Fruit fly (Drosophila melanogaster) whole organism, embryonic: ENCODE measurements around the gene CG16753.

ENCODE experiments used
- Antp ChIP-seq: fragments of 200-800 bp; sonication (Bioruptor generic); optimal IDR thresholded peaks from 3 replicates; lab custom pipeline; 2016; ENCODE audit warnings: missing biosample characterization, missing genetic modification characterization
- Awh ChIP-seq: fragments of 200-800 bp; sonication (Bioruptor generic); IDR thresholded peaks from 2 replicates; pipeline ENCODE4, ENCODE4 v1.3.6; 2022; ENCODE audit warnings: missing biosample characterization, missing genetic modification characterization
- Bdp1 ChIP-seq: fragments of 200-800 bp; sonication (Bioruptor generic); optimal IDR thresholded peaks from 3 replicates; lab custom pipeline; 2016; ENCODE audit warnings: missing biosample characterization, missing genetic modification characterization
- CG1024 ChIP-seq: fragments of 200-800 bp; sonication (Bioruptor generic); IDR thresholded peaks from 2 replicates; pipeline ENCODE4 v1.3.6; 2022; ENCODE audit warnings: missing biosample characterization, missing genetic modification characterization
- CG10321 ChIP-seq: fragments of 200-800 bp; sonication (Bioruptor generic); IDR thresholded peaks from 2 replicates; pipeline ENCODE4 v1.3.6; 2022; ENCODE audit warnings: missing biosample characterization, missing genetic modification characterization
- CG11723 ChIP-seq: fragments of 200-800 bp; sonication (Bioruptor generic); optimal IDR thresholded peaks from 2 replicates; lab custom pipeline; 2017; ENCODE audit warnings: missing biosample characterization, mild to moderate bottlenecking, missing genetic modification characterization
- CG12155 ChIP-seq: fragments of 200-800 bp; sonication (Bioruptor generic); optimal IDR thresholded peaks from 3 replicates; lab custom pipeline; 2016; ENCODE audit warnings: missing biosample characterization, missing genetic modification characterization
- CG13775 ChIP-seq: fragments of 200-800 bp; sonication (Bioruptor generic); optimal IDR thresholded peaks from 3 replicates; lab custom pipeline; 2017; ENCODE audit warnings: missing biosample characterization, mild to moderate bottlenecking, missing genetic modification characterization
- CG14965 ChIP-seq: fragments of 200-800 bp; sonication (Bioruptor generic); optimal IDR thresholded peaks from 2 replicates; lab custom pipeline; 2016; ENCODE audit warnings: missing biosample characterization, missing genetic modification characterization, borderline replicate concordance
- CG15601 ChIP-seq: fragments of 200-800 bp; sonication (Bioruptor generic); optimal IDR thresholded peaks from 3 replicates; lab custom pipeline; 2019; ENCODE audit warnings: missing biosample characterization, mild to moderate bottlenecking, missing genetic modification characterization, moderate library complexity
- CG17385 ChIP-seq: fragments of 200-800 bp; sonication (Bioruptor generic); optimal IDR thresholded peaks from 3 replicates; lab custom pipeline; 2018; ENCODE audit warnings: missing biosample characterization, mild to moderate bottlenecking, missing genetic modification characterization
- CG30403 ChIP-seq: fragments of 200-800 bp; sonication (Bioruptor generic); optimal IDR thresholded peaks from 3 replicates; lab custom pipeline; 2016; ENCODE audit warnings: missing biosample characterization, missing genetic modification characterization
- CG3281 ChIP-seq: fragments of 200-800 bp; sonication (Bioruptor generic); optimal IDR thresholded peaks from 3 replicates; lab custom pipeline; 2017; ENCODE audit warnings: missing biosample characterization, mild to moderate bottlenecking, missing genetic modification characterization
- CG42726 ChIP-seq: fragments of 200-800 bp; sonication (Bioruptor generic); IDR thresholded peaks from 2 replicates; pipeline ENCODE4 v1.3.6; 2022; ENCODE audit warnings: missing biosample characterization, missing genetic modification characterization; ENCODE audit not compliant: partially characterized antibody
- CG4360 ChIP-seq: fragments of 200-800 bp; sonication (Bioruptor generic); IDR thresholded peaks from 2 replicates; pipeline ENCODE4 v1.3.6; 2022; ENCODE audit warnings: missing biosample characterization, missing genetic modification characterization
- CG4424 ChIP-seq: fragments of 200-800 bp; sonication (Bioruptor generic); optimal IDR thresholded peaks from 3 replicates; lab custom pipeline; 2016; ENCODE audit warnings: missing biosample characterization, missing genetic modification characterization
- CG7556 ChIP-seq: fragments of 200-800 bp; sonication (Bioruptor generic); optimal IDR thresholded peaks from 2 replicates; lab custom pipeline; 2017; ENCODE audit warnings: missing biosample characterization, mild to moderate bottlenecking, missing genetic modification characterization
- CG8089 ChIP-seq: fragments of 200-800 bp; sonication (Bioruptor generic); optimal IDR thresholded peaks from 3 replicates; lab custom pipeline; 2016; ENCODE audit warnings: missing biosample characterization, missing genetic modification characterization
- CG8290 ChIP-seq, 3 experiments: fragments of 200-800 bp; sonication (Bioruptor generic); optimal IDR thresholded peaks; 2 replicates each; lab custom pipeline; 2016 to 2019; ENCODE audit warnings: missing biosample characterization in 3 of 3, missing genetic modification characterization in 3 of 3, mild to moderate bottlenecking in 2 of 3, moderate library complexity in 1 of 3
- CG8924 ChIP-seq: fragments of 200-800 bp; optimal IDR thresholded peaks from 3 replicates; lab custom pipeline; 2019; ENCODE audit warnings: missing biosample characterization, mild to moderate bottlenecking, missing genetic modification characterization, moderate library complexity
- D19A ChIP-seq: fragments of 200-800 bp; optimal IDR thresholded peaks from 3 replicates; lab custom pipeline; 2019; ENCODE audit warnings: missing biosample characterization, mild to moderate bottlenecking, missing genetic modification characterization, moderate library complexity
- Dek ChIP-seq: fragments of 200-800 bp; sonication (Bioruptor generic); optimal IDR thresholded peaks from 3 replicates; lab custom pipeline; 2019; ENCODE audit warnings: missing biosample characterization, mild to moderate bottlenecking, missing genetic modification characterization, moderate library complexity
- Dip3 ChIP-seq: fragments of 200-800 bp; sonication (Bioruptor generic); optimal IDR thresholded peaks from 3 replicates; lab custom pipeline; 2016; ENCODE audit warnings: missing biosample characterization, missing genetic modification characterization
- Vsx1 ChIP-seq: fragments of 200-800 bp; sonication (Bioruptor generic); optimal IDR thresholded peaks from 2 replicates; lab custom pipeline; 2017; ENCODE audit warnings: missing biosample characterization, mild to moderate bottlenecking, missing genetic modification characterization, missing genetic modification reagents
- ac ChIP-seq: fragments of 200-800 bp; sonication (Bioruptor generic); optimal IDR thresholded peaks from 3 replicates; lab custom pipeline; 2017; ENCODE audit warnings: missing biosample characterization, mild to moderate bottlenecking, missing genetic modification characterization
- cas ChIP-seq: fragments of 200-800 bp; sonication (Bioruptor generic); IDR thresholded peaks from 2 replicates; pipeline ENCODE4 v1.3.6; 2022; ENCODE audit warnings: missing biosample characterization, missing genetic modification characterization
- ci ChIP-seq: fragments of 200-800 bp; sonication (Bioruptor generic); IDR thresholded peaks from 3 replicates; pipeline ENCODE4 v1.3.6; 2022; ENCODE audit warnings: missing biosample characterization, missing genetic modification characterization
- crol ChIP-seq: fragments of 200-800 bp; sonication (Bioruptor generic); IDR thresholded peaks from 2 replicates; pipeline ENCODE4 v1.3.6; 2022; ENCODE audit warnings: missing biosample characterization, missing genetic modification characterization
- cwo ChIP-seq: fragments of 200-800 bp; sonication (Bioruptor generic); optimal IDR thresholded peaks from 3 replicates; lab custom pipeline; 2017; ENCODE audit warnings: missing biosample characterization, missing genetic modification characterization, mild to moderate bottlenecking, moderate library complexity, missing genetic modification reagents
- da ChIP-seq: fragments of 200-800 bp; sonication (Bioruptor generic); optimal IDR thresholded peaks from 2 replicates; lab custom pipeline; 2016; ENCODE audit warnings: missing biosample characterization, missing genetic modification characterization
- dimm ChIP-seq: fragments of 200-800 bp; sonication (Bioruptor generic); IDR thresholded peaks from 2 replicates; pipeline ENCODE4 v1.3.6; 2022; ENCODE audit warnings: missing biosample characterization, missing genetic modification characterization
- en ChIP-seq: fragments of 200-800 bp; sonication (Bioruptor generic); optimal IDR thresholded peaks from 2 replicates; lab custom pipeline; 2016; ENCODE audit warnings: missing biosample characterization, missing genetic modification characterization
- grau ChIP-seq: fragments of 200-800 bp; optimal IDR thresholded peaks from 3 replicates; lab custom pipeline; 2019; ENCODE audit warnings: missing biosample characterization, mild to moderate bottlenecking, missing genetic modification characterization, moderate library complexity
- hb ChIP-seq: fragments of 200-800 bp; sonication (Bioruptor generic); IDR thresholded peaks from 3 replicates; pipeline ENCODE4 v1.3.6; 2022; ENCODE audit warnings: missing biosample characterization, missing genetic modification characterization; ENCODE audit not compliant: partially characterized antibody
- insv ChIP-seq, 2 experiments: fragments of 200-800 bp; sonication (Bioruptor generic); optimal IDR thresholded peaks; 3 replicates each; lab custom pipeline; 2016 to 2018; ENCODE audit warnings: missing biosample characterization in 2 of 2, missing genetic modification characterization in 2 of 2
- lilli ChIP-seq: fragments of 200-800 bp; sonication (Bioruptor generic); optimal IDR thresholded peaks from 3 replicates; lab custom pipeline; 2016; ENCODE audit warnings: missing biosample characterization, missing genetic modification characterization
- luna ChIP-seq: fragments of 200-800 bp; sonication (Bioruptor generic); optimal IDR thresholded peaks from 2 replicates; lab custom pipeline; 2016; ENCODE audit warnings: missing biosample characterization, missing genetic modification characterization
- org-1 ChIP-seq: fragments of 200-800 bp; sonication (Bioruptor generic); optimal IDR thresholded peaks from 2 replicates; lab custom pipeline; 2017; ENCODE audit warnings: missing biosample characterization, missing genetic modification characterization
- pfk ChIP-seq: fragments of 200-800 bp; sonication (Bioruptor generic); optimal IDR thresholded peaks from 2 replicates; lab custom pipeline; 2018; ENCODE audit warnings: missing biosample characterization, mild to moderate bottlenecking, missing genetic modification characterization, moderate library complexity
- ro ChIP-seq: fragments of 200-800 bp; sonication (Bioruptor generic); IDR thresholded peaks from 2 replicates; pipeline ENCODE4 v1.3.6; 2022; ENCODE audit warnings: missing biosample characterization, missing genetic modification characterization
- sens ChIP-seq: fragments of 200-800 bp; sonication (Bioruptor generic); peaks from one replicate; lab custom pipeline; 2016; ENCODE audit warnings: missing biosample characterization, missing genetic modification characterization
- shn ChIP-seq: fragments of 200-800 bp; sonication (Bioruptor generic); optimal IDR thresholded peaks from 3 replicates; lab custom pipeline; 2016; ENCODE audit warnings: missing biosample characterization, missing genetic modification characterization
- so ChIP-seq: fragments of 200-800 bp; sonication (Bioruptor generic); IDR thresholded peaks from 3 replicates; pipeline ENCODE4 v1.3.6; 2022; ENCODE audit warnings: missing biosample characterization, missing genetic modification characterization
- tna ChIP-seq: fragments of 200-800 bp; sonication (Bioruptor generic); IDR thresholded peaks from 2 replicates; pipeline ENCODE4 v1.3.6; 2022; ENCODE audit warnings: missing biosample characterization, missing genetic modification characterization; ENCODE audit not compliant: partially characterized antibody
- ttk ChIP-seq: fragments of 200-800 bp; sonication (Bioruptor generic); IDR thresholded peaks from 2 replicates; pipeline ENCODE4 v2.1.2; 2022; ENCODE audit warnings: missing biosample characterization, missing genetic modification characterization
- unpg ChIP-seq: fragments of 200-800 bp; sonication (Bioruptor generic); optimal IDR thresholded peaks from 3 replicates; lab custom pipeline; 2018; ENCODE audit warnings: missing biosample characterization, mild to moderate bottlenecking, missing genetic modification characterization, moderate library complexity
- usp ChIP-seq: fragments of >200 bp; optimal IDR thresholded peaks from 2 replicates; lab custom pipeline; 2017; ENCODE audit warnings: missing biosample characterization, missing genetic modification characterization
- vvl ChIP-seq: fragments of 200-800 bp; sonication (Bioruptor generic); IDR thresholded peaks from 2 replicates; pipeline ENCODE4 v1.3.6; 2022; ENCODE audit warnings: missing biosample characterization, missing genetic modification characterization

The CG16753 gene

dm6 chr3L:3070274-3071204, 15.7 kb downstream of the CG16753 start, which contains the start of the genes CG32486 and PAN3 (continued):
- TF ChIP-seq en (GFP tag; lab: Kevin White, UChicago) (no peak), insv (GFP tag; optimal IDR thresholded peaks at IDR 0.05; lab: Kevin White, UChicago) (peak in 1 of 2 experiments; percentile 59), cas (peak; percentile 18; the same call in 1 of the 2 replicates), cwo (GFP tag; lab: Kevin White, UChicago) (peak; percentile 23), CG1024 (GFP tag; lab: Robert Waterston, UW) (peak; percentile 52; the same call in 1 of the 2 replicates), CG8924 (tag; lab: Kevin White, UChicago) (peak; percentile 68), vvl (GFP tag; lab: Robert Waterston, UW) (peak; percentile 59), CG15601 (peak; percentile 67), CG4360 (GFP tag; lab: Robert Waterston, UW) (peak; percentile 47; the same call in 1 of the 2 replicates), Dip3 (peak; percentile 44), CG3281 (peak; percentile 11), grau (tag; lab: Kevin White, UChicago) (peak; percentile 56), lilli (GFP tag; lab: Kevin White, UChicago) (peak; percentile 42), hb (GFP tag; lab: Robert Waterston, UW) (peak; percentile 68; the same call in 2 of the 3 replicates), CG13775 (GFP tag; lab: Kevin White, UChicago) (peak; percentile 29), Vsx1 (GFP tag; lab: Kevin White, UChicago) (peak; percentile 49), CG17385 (GFP tag; lab: Kevin White, UChicago) (peak; percentile 62), CG12155 (peak; percentile 51), CG42726 (GFP tag; lab: Robert Waterston, UW) (peak; percentile 86), da (GFP tag; lab: Kevin White, UChicago) (no peak), sens (GFP tag; lab: Kevin White, UChicago) (peak; percentile 82), CG30403 (GFP tag; lab: Kevin White, UChicago) (peak; percentile 38), D19A (no peak), pfk (GFP tag; lab: Kevin White, UChicago) (peak; percentile 64), ci (GFP tag; lab: Robert Waterston, UW) (peak; percentile 60; the same call in 1 of the 3 replicates), dimm (GFP tag; lab: Robert Waterston, UW) (no peak), CG8290 (GFP tag; optimal IDR thresholded peaks at IDR 0.05; lab: Kevin White, UChicago) (peak; percentile 72), CG8290 (tag; optimal IDR thresholded peaks at IDR 0.05; lab: Kevin White, UChicago) (peak in 1 of 2 experiments; percentile 85), unpg (peak; percentile 40), CG10321 (GFP tag; lab: Robert Waterston, UW) (peak; percentile 86), CG11723 (GFP tag; lab: Kevin White, UChicago) (peak; percentile 4), CG8089 (GFP tag; lab: Kevin White, UChicago) (peak; percentile 33), Dek (tag; lab: Kevin White, UChicago) (peak; percentile 70), tna (GFP tag; lab: Robert Waterston, UW) (peak; percentile 56), usp (GFP tag; lab: Kevin White, UChicago) (no peak), crol (GFP tag; lab: Robert Waterston, UW) (peak; percentile 97), Awh (GFP tag; lab: Robert Waterston, UW) (peak; percentile 51; the same call in 1 of the 2 replicates), ac (no peak), CG7556 (GFP tag; lab: Kevin White, UChicago) (no peak), ro (GFP tag; lab: Robert Waterston, UW) (no peak), CG4424 (peak; percentile 42), shn (GFP tag; lab: Kevin White, UChicago) (no peak), org-1 (GFP tag; lab: Kevin White, UChicago) (no peak), CG14965 (GFP tag; lab: Kevin White, UChicago) (no peak), so (no peak), ttk (0 out of 2 replicates have a peak, but pooled peaks have one; percentile 31), Antp (GFP tag; lab: Kevin White, UChicago) (peak; percentile 39), luna (GFP tag; lab: Kevin White, UChicago) (peak; percentile 27), Bdp1 (no peak)
